Worm (Caenorhabditis elegans) whole organism, midembryonic: ENCODE measurements around the gene gem-1.

ENCODE experiments used
- T22C8.4 ChIP-seq: fragments of 200-800 bp; sonication (Bioruptor generic); IDR thresholded peaks from 2 replicates; pipeline ENCODE4 v1.3.6; 2022; ENCODE audit warnings: missing genetic modification characterization, missing compliant biosample characterization
- cog-1 ChIP-seq: sonication (generic microtip); optimal IDR thresholded peaks from 2 replicates; lab custom pipeline; 2016; ENCODE audit warnings: missing genetic modification characterization, missing compliant biosample characterization
- flt-1 ChIP-seq: fragments of 200-800 bp; sonication (Bioruptor generic); IDR thresholded peaks from 2 replicates; pipeline ENCODE4 v1.3.6; 2022; ENCODE audit warnings: missing genetic modification characterization, missing compliant biosample characterization
- klf-2 ChIP-seq: fragments of 200-800 bp; sonication (Bioruptor generic); conservative IDR thresholded peaks from 2 replicates; pipeline ENCODE4 v1.3.6; 2022; ENCODE audit warnings: missing genetic modification reagents, missing genetic modification characterization, missing compliant biosample characterization
- med-1 ChIP-seq: sonication (generic microtip); optimal IDR thresholded peaks from 2 replicates; lab custom pipeline; 2017; ENCODE audit warnings: missing genetic modification characterization, mild to moderate bottlenecking, missing compliant biosample characterization, antibody characterized with exemption, missing genetic modification reagents; ENCODE audit not compliant: insufficient read depth
- ref-1 ChIP-seq: fragments of 200-800 bp; sonication (Bioruptor generic); conservative IDR thresholded peaks from 2 replicates; pipeline ENCODE4 v1.3.6; 2022; ENCODE audit warnings: missing genetic modification reagents, missing genetic modification characterization, missing compliant biosample characterization
- tab-1 ChIP-seq: fragments of 200-800 bp; sonication (Bioruptor generic); IDR thresholded peaks from 2 replicates; pipeline ENCODE4 v1.3.6; 2022; ENCODE audit warnings: missing genetic modification characterization, missing compliant biosample characterization
- ztf-23 ChIP-seq: fragments of 200-800 bp; sonication (Bioruptor generic); IDR thresholded peaks from 2 replicates; pipeline ENCODE4 v1.3.6; 2022; ENCODE audit warnings: missing genetic modification reagents, missing genetic modification characterization, missing compliant biosample characterization
- ztf-29 ChIP-seq: fragments of 200-800 bp; sonication (Bioruptor generic); IDR thresholded peaks from 2 replicates; pipeline ENCODE4 v1.3.6; 2022; ENCODE audit warnings: missing genetic modification reagents, missing genetic modification characterization, missing compliant biosample characterization

DNA sequence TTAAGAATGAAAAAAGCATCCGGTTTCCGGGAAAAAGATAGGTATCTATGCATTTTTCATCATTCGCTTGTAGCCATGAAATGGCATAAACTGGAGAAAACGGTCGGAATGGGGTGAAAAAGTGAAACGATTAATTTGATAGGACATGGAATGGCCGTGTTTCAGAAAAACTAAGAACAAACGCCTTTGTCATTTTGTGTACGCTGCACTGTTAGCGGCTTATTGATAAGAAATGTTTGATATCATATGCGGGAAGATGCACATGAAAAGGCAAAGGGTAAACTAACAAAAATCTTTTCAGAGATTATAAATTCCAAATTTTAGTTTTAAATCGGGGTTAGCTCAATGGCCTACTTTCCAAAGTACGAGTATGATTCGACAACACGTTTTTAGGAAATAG lies 44.3 kb upstream of the gem-1 start:
- TF ChIP-seq ztf-23 (GFP tag; lab: Robert Waterston, UW) = no peak
- TF ChIP-seq med-1 = no peak
- no peak for TF ChIP-seq T22C8.4 (GFP tag; lab: Robert Waterston, UW)
- no peak for TF ChIP-seq ref-1 (GFP tag; lab: Robert Waterston, UW)
- TF ChIP-seq klf-2 (GFP tag; lab: Robert Waterston, UW) = no peak
- no peak for TF ChIP-seq ztf-29 (GFP tag; lab: Robert Waterston, UW)
- no peak for TF ChIP-seq flt-1 (GFP tag; lab: Robert Waterston, UW)
- no peak for TF ChIP-seq cog-1
- no peak for TF ChIP-seq tab-1 (GFP tag; lab: Robert Waterston, UW)
